Fruit fly (Drosophila melanogaster) whole organism, embryonic: Measurements from ENCODE around the gene CG2972.
A peak's percentile ranks its signal among the peaks of the same experiment; 100 is the strongest.

Experiments used
- BEAF-32 ChIP-seq: fragments of 200-800 bp; sonication (Bioruptor generic); optimal IDR thresholded peaks from 3 replicates; lab custom pipeline; 2017; ENCODE audit warnings: missing biosample characterization, missing genetic modification characterization, mild to moderate bottlenecking, moderate library complexity, missing genetic modification reagents
- CG1024 ChIP-seq: fragments of 200-800 bp; sonication (Bioruptor generic); IDR thresholded peaks from 2 replicates; pipeline ENCODE4 v1.3.6; 2022; ENCODE audit warnings: missing biosample characterization, missing genetic modification characterization
- CG10274 ChIP-seq: fragments of 200-800 bp; sonication (Bioruptor generic); optimal IDR thresholded peaks from 3 replicates; lab custom pipeline; 2017; ENCODE audit warnings: missing biosample characterization, mild to moderate bottlenecking, missing genetic modification characterization
- CG10959 ChIP-seq: fragments of 200-800 bp; sonication (Bioruptor generic); IDR thresholded peaks from 2 replicates; pipeline ENCODE4 v1.3.6; 2022; ENCODE audit warnings: missing biosample characterization, missing genetic modification characterization
- CG12104 ChIP-seq: fragments of 200-800 bp; sonication (Bioruptor generic); optimal IDR thresholded peaks from 3 replicates; lab custom pipeline; 2016; ENCODE audit warnings: missing biosample characterization, missing genetic modification characterization
- CG1233 ChIP-seq: fragments of 200-800 bp; sonication (Bioruptor generic); optimal IDR thresholded peaks from 4 replicates; lab custom pipeline; 2018; ENCODE audit warnings: missing biosample characterization, mild to moderate bottlenecking, missing genetic modification characterization
- CG12769 ChIP-seq: fragments of 200-800 bp; sonication (Bioruptor generic); optimal IDR thresholded peaks from 2 replicates; lab custom pipeline; 2019; ENCODE audit warnings: missing biosample characterization, mild to moderate bottlenecking, missing genetic modification characterization, moderate library complexity
- CG13123 ChIP-seq: fragments of 200-800 bp; sonication (Bioruptor generic); optimal IDR thresholded peaks from 2 replicates; lab custom pipeline; 2016; ENCODE audit warnings: missing biosample characterization, missing genetic modification characterization
- CG13424 ChIP-seq: fragments of 200-800 bp; sonication (Bioruptor generic); optimal IDR thresholded peaks from 2 replicates; lab custom pipeline; 2019; ENCODE audit warnings: missing biosample characterization, mild to moderate bottlenecking, missing genetic modification characterization, moderate library complexity
- CG16813 ChIP-seq: fragments of 200-800 bp; sonication (Bioruptor generic); IDR thresholded peaks from 3 replicates; pipeline ENCODE4 v1.3.6; 2022; ENCODE audit warnings: missing biosample characterization, missing genetic modification characterization; ENCODE audit not compliant: partially characterized antibody
- CG18599 ChIP-seq: fragments of 200-800 bp; sonication (Bioruptor generic); optimal IDR thresholded peaks from 3 replicates; lab custom pipeline; 2017; ENCODE audit warnings: missing biosample characterization, missing genetic modification characterization, mild to moderate bottlenecking, moderate library complexity, missing genetic modification reagents
- CG34422 ChIP-seq: fragments of 200-800 bp; sonication (Bioruptor generic); IDR thresholded peaks from 3 replicates; pipeline ENCODE4 v1.3.6; 2022; ENCODE audit warnings: missing biosample characterization, missing genetic modification characterization
- CG4360 ChIP-seq: fragments of 200-800 bp; sonication (Bioruptor generic); IDR thresholded peaks from 2 replicates; pipeline ENCODE4 v1.3.6; 2022; ENCODE audit warnings: missing biosample characterization, missing genetic modification characterization
- CG4820 ChIP-seq: fragments of 200-800 bp; sonication (Bioruptor generic); optimal IDR thresholded peaks from 3 replicates; lab custom pipeline; 2016; ENCODE audit warnings: missing biosample characterization, missing genetic modification characterization
- CG9727 ChIP-seq: fragments of 200-800 bp; sonication (Bioruptor generic); optimal IDR thresholded peaks from 3 replicates; lab custom pipeline; 2017; ENCODE audit warnings: missing biosample characterization, mild to moderate bottlenecking, missing genetic modification characterization
- D ChIP-seq, 2 experiments: fragments of 200-800 bp in 1 of 2; fragments of >200 bp in 1 of 2; sonication (Bioruptor generic) in 1 of 2; optimal IDR thresholded peaks; 2 replicates in 1 of 2; 3 replicates in 1 of 2; lab custom pipeline; 2017; ENCODE audit warnings: mild to moderate bottlenecking in 1 of 2, missing biosample characterization in 1 of 2, missing genetic modification characterization in 1 of 2, missing genetic modification reagents in 1 of 2
- Dll ChIP-seq: fragments of 200-800 bp; sonication (Bioruptor generic); IDR thresholded peaks from 4 replicates; pipeline ENCODE4 v1.3.6; 2022; ENCODE audit warnings: missing biosample characterization, missing genetic modification characterization; ENCODE audit not compliant: partially characterized antibody
- ERR ChIP-seq: fragments of 200-800 bp; sonication (Bioruptor generic); optimal IDR thresholded peaks from 2 replicates; lab custom pipeline; 2016; ENCODE audit warnings: missing biosample characterization, missing genetic modification characterization
- Ets97D ChIP-seq: fragments of 200-800 bp; sonication (Bioruptor generic); optimal IDR thresholded peaks from 3 replicates; lab custom pipeline; 2016; ENCODE audit warnings: missing biosample characterization, missing genetic modification characterization
- Gsc ChIP-seq: fragments of 200-800 bp; sonication (Bioruptor generic); IDR thresholded peaks from 2 replicates; pipeline ENCODE4 v1.3.6; 2022; ENCODE audit warnings: missing biosample characterization, missing genetic modification characterization
- HLH3B ChIP-seq: fragments of 200-800 bp; sonication (Bioruptor generic); IDR thresholded peaks from 2 replicates; pipeline ENCODE4 v1.3.6; 2022; ENCODE audit warnings: missing biosample characterization, missing genetic modification characterization
- Hmx ChIP-seq: fragments of 200-800 bp; sonication (Bioruptor generic); optimal IDR thresholded peaks from 2 replicates; lab custom pipeline; 2016; ENCODE audit warnings: missing biosample characterization, missing genetic modification characterization
- Mes4 ChIP-seq: fragments of 200-800 bp; sonication (Bioruptor generic); optimal IDR thresholded peaks from 2 replicates; lab custom pipeline; 2016; ENCODE audit warnings: missing biosample characterization, missing genetic modification characterization
- Opbp ChIP-seq: fragments of 200-800 bp; sonication (Bioruptor generic); IDR thresholded peaks from 3 replicates; pipeline ENCODE4 v1.3.6; 2022; ENCODE audit warnings: missing biosample characterization, missing genetic modification characterization; ENCODE audit not compliant: partially characterized antibody
- Rfx ChIP-seq: fragments of 200-800 bp; sonication (Bioruptor generic); IDR thresholded peaks from 2 replicates; pipeline ENCODE4 v1.3.6; 2022; ENCODE audit warnings: missing biosample characterization, missing genetic modification characterization
- Sin3A ChIP-seq: fragments of >200 bp; optimal IDR thresholded peaks from 2 replicates; lab custom pipeline; 2018
- Sox102F ChIP-seq: fragments of 200-800 bp; sonication (Bioruptor generic); optimal IDR thresholded peaks from 2 replicates; lab custom pipeline; 2018; ENCODE audit warnings: missing biosample characterization, mild to moderate bottlenecking, missing genetic modification characterization, moderate library complexity
- Spps ChIP-seq: fragments of 200-800 bp; sonication (Bioruptor generic); optimal IDR thresholded peaks from 2 replicates; lab custom pipeline; 2018; ENCODE audit warnings: missing biosample characterization, mild to moderate bottlenecking, missing genetic modification characterization
- Sry-β ChIP-seq: fragments of 200-800 bp; sonication (Bioruptor generic); optimal IDR thresholded peaks from 2 replicates; lab custom pipeline; 2018; ENCODE audit warnings: missing biosample characterization, mild to moderate bottlenecking, missing genetic modification characterization, moderate library complexity
- Stat92E ChIP-seq, 3 experiments: fragments of >200 bp in 2 of 3; fragments of 200-800 bp in 1 of 3; sonication (Bioruptor generic) in 1 of 3; optimal IDR thresholded peaks; 2 replicates each; lab custom pipeline; 2017 to 2019; ENCODE audit warnings: missing biosample characterization in 3 of 3, missing genetic modification characterization in 3 of 3, mild to moderate bottlenecking in 1 of 3, moderate library complexity in 1 of 3
- TFAM ChIP-seq: fragments of 200-800 bp; sonication (Bioruptor generic); optimal IDR thresholded peaks from 2 replicates; lab custom pipeline; 2017; ENCODE audit warnings: missing biosample characterization, missing genetic modification characterization, inconsistent platforms
- Trl ChIP-seq, 3 experiments: fragments of >200 bp in 2 of 3; fragments of 200-800 bp in 1 of 3; sonication (Bioruptor generic) in 1 of 3; optimal IDR thresholded peaks; 2 replicates in 1 of 3; 3 replicates in 2 of 3; lab custom pipeline; 2016 to 2017; ENCODE audit warnings: missing biosample characterization in 1 of 3, missing genetic modification characterization in 1 of 3
- bsh ChIP-seq, 2 experiments: fragments of 200-800 bp; sonication (Bioruptor generic); optimal IDR thresholded peaks; 2 replicates each; lab custom pipeline; 2017 to 2018; ENCODE audit warnings: mild to moderate bottlenecking in 2 of 2, missing biosample characterization in 2 of 2, missing genetic modification characterization in 2 of 2, moderate library complexity in 1 of 2
- cad ChIP-seq: fragments of >200 bp; optimal IDR thresholded peaks from 2 replicates; lab custom pipeline; 2017; ENCODE audit warnings: missing biosample characterization, missing genetic modification characterization
- ci ChIP-seq: fragments of 200-800 bp; sonication (Bioruptor generic); IDR thresholded peaks from 3 replicates; pipeline ENCODE4 v1.3.6; 2022; ENCODE audit warnings: missing biosample characterization, missing genetic modification characterization
- cwo ChIP-seq: fragments of 200-800 bp; sonication (Bioruptor generic); optimal IDR thresholded peaks from 3 replicates; lab custom pipeline; 2017; ENCODE audit warnings: missing biosample characterization, missing genetic modification characterization, mild to moderate bottlenecking, moderate library complexity, missing genetic modification reagents
- dmrt99B ChIP-seq: fragments of 200-800 bp; sonication (Bioruptor generic); optimal IDR thresholded peaks from 2 replicates; lab custom pipeline; 2018; ENCODE audit warnings: missing biosample characterization, mild to moderate bottlenecking, missing genetic modification characterization, moderate library complexity
- eve ChIP-seq, 2 experiments: fragments of >200 bp; optimal IDR thresholded peaks; 2 replicates each; lab custom pipeline; 2017; ENCODE audit warnings: missing biosample characterization in 2 of 2, missing genetic modification characterization in 2 of 2
- exex ChIP-seq: fragments of 200-800 bp; sonication (Bioruptor generic); optimal IDR thresholded peaks from 4 replicates; lab custom pipeline; 2018; ENCODE audit warnings: missing biosample characterization, mild to moderate bottlenecking, missing genetic modification characterization, moderate library complexity
- fu2 ChIP-seq: fragments of 200-800 bp; sonication (Bioruptor generic); optimal IDR thresholded peaks from 2 replicates; lab custom pipeline; 2016; ENCODE audit warnings: missing biosample characterization, missing genetic modification characterization
- gfzf ChIP-seq: fragments of 200-800 bp; sonication (Bioruptor generic); optimal IDR thresholded peaks from 2 replicates; lab custom pipeline; 2016; ENCODE audit warnings: missing biosample characterization, mild to moderate bottlenecking, missing genetic modification characterization, moderate library complexity
- grn ChIP-seq: fragments of 200-800 bp; sonication (Bioruptor generic); optimal IDR thresholded peaks from 3 replicates; lab custom pipeline; 2017; ENCODE audit warnings: missing biosample characterization, missing genetic modification characterization
- lola ChIP-seq, 3 experiments: fragments of >200 bp in 2 of 3; fragments of 200-800 bp in 1 of 3; sonication (Bioruptor generic) in 1 of 3; optimal IDR thresholded peaks; 2 replicates each; lab custom pipeline; 2017 to 2019; ENCODE audit warnings: missing biosample characterization in 3 of 3, missing genetic modification characterization in 3 of 3, mild to moderate bottlenecking in 1 of 3, moderate library complexity in 1 of 3
- mam ChIP-seq: fragments of 200-800 bp; sonication (Bioruptor generic); optimal IDR thresholded peaks from 3 replicates; lab custom pipeline; 2016; ENCODE audit warnings: missing biosample characterization, missing genetic modification characterization
- pum ChIP-seq: fragments of 200-800 bp; sonication (Bioruptor generic); optimal IDR thresholded peaks from 2 replicates; lab custom pipeline; 2016; ENCODE audit warnings: missing biosample characterization, missing genetic modification characterization
- ranshi ChIP-seq: fragments of 200-800 bp; sonication (Bioruptor generic); IDR thresholded peaks from 2 replicates; pipeline ENCODE4 v1.3.6; 2022; ENCODE audit warnings: missing biosample characterization, missing genetic modification characterization
- sens ChIP-seq: fragments of 200-800 bp; sonication (Bioruptor generic); peaks from one replicate; lab custom pipeline; 2016; ENCODE audit warnings: missing biosample characterization, missing genetic modification characterization
- sqz ChIP-seq: fragments of 200-800 bp; sonication (Bioruptor generic); optimal IDR thresholded peaks from 3 replicates; lab custom pipeline; 2018; ENCODE audit warnings: missing biosample characterization, mild to moderate bottlenecking, missing genetic modification characterization
- vvl ChIP-seq: fragments of 200-800 bp; sonication (Bioruptor generic); IDR thresholded peaks from 2 replicates; pipeline ENCODE4 v1.3.6; 2022; ENCODE audit warnings: missing biosample characterization, missing genetic modification characterization
- zen2 ChIP-seq: fragments of 200-800 bp; sonication (Bioruptor generic); IDR thresholded peaks from 3 replicates; pipeline ENCODE4 v1.3.6; 2022; ENCODE audit warnings: missing biosample characterization, missing genetic modification characterization; ENCODE audit not compliant: partially characterized antibody

Gene CG2972

DNA sequence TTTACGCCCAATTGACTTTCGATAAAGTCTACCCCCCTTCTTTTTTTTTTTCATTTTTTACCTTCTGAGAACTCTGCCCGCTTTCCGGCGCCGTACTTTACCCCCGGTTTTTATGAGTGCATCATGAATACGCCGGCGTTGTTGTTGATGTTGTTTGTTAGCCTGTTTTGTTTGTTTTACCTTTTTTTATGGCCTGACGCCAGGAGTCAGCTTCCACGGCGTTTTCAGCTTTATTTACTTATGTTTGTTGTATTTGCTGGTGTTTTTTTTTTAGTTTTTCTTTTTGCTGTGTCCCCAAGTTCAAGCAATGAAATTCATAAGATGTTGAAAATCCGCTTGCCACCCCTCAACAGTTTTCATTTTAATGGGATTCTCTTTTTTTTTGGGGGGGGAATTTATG, 27.9 kb downstream of the CG2972 start (continued):
- TF ChIP-seq CG13123 (GFP tag; lab: Kevin White, UChicago): no peak
- no peak for TF ChIP-seq gfzf (GFP tag; lab: Kevin White, UChicago)
- TF ChIP-seq Mes4: no peak
- no peak for TF ChIP-seq cwo (GFP tag; lab: Kevin White, UChicago)
- TF ChIP-seq CG1233: no peak
- TF ChIP-seq bsh (GFP tag; optimal IDR thresholded peaks at IDR 0.05; lab: Kevin White, UChicago): no peak
- no peak for TF ChIP-seq Sox102F (GFP tag; lab: Kevin White, UChicago)
- TF ChIP-seq sens: peak; percentile 58
- TF ChIP-seq CG16813: no peak
- no peak for TF ChIP-seq ranshi (GFP tag; lab: Robert Waterston, UW)
- TF ChIP-seq BEAF-32 (GFP tag; lab: Kevin White, UChicago): no peak
- no peak for TF ChIP-seq CG18599 (GFP tag; lab: Kevin White, UChicago)
- TF ChIP-seq Opbp (GFP tag; lab: Robert Waterston, UW): no peak
- no peak for TF ChIP-seq Rfx (GFP tag; lab: Robert Waterston, UW)
- TF ChIP-seq pum (GFP tag; lab: Kevin White, UChicago): no peak
- no peak for TF ChIP-seq Dll (GFP tag; lab: Robert Waterston, UW)
- peak; percentile 48 for TF ChIP-seq sqz (GFP tag; lab: Kevin White, UChicago)
- no peak for TF ChIP-seq zen2
- TF ChIP-seq fu2: no peak
- peak in 1 of 2 experiments; percentile 15 for TF ChIP-seq eve (GFP tag; optimal IDR thresholded peaks at IDR 0.05; lab: Kevin White, UChicago)
- no peak for TF ChIP-seq Sry-β (GFP tag; lab: Kevin White, UChicago)
- TF ChIP-seq ERR (GFP tag; lab: Kevin White, UChicago): no peak
- TF ChIP-seq Hmx (GFP tag; lab: Kevin White, UChicago): no peak
- no peak for TF ChIP-seq Stat92E (GFP tag; optimal IDR thresholded peaks at IDR 0.05; lab: Kevin White, UChicago)
- peak; percentile 8 for TF ChIP-seq dmrt99B (tag; lab: Kevin White, UChicago)
- peak; percentile 2 for TF ChIP-seq CG13424 (tag; lab: Kevin White, UChicago)
- no peak for TF ChIP-seq Spps (tag; lab: Kevin White, UChicago)
- TF ChIP-seq CG10959: no peak
- TF ChIP-seq CG4820 (GFP tag; lab: Kevin White, UChicago): no peak
- 0 out of 3 replicates have a peak, but pooled peaks have one; percentile 30 for TF ChIP-seq ci
- no peak for TF ChIP-seq CG1024 (GFP tag; lab: Robert Waterston, UW)
- TF ChIP-seq HLH3B (GFP tag; lab: Robert Waterston, UW): 0 out of 2 replicates have a peak, but pooled peaks have one; percentile 14
- no peak for TF ChIP-seq CG12769 (tag; lab: Kevin White, UChicago)
- peak; percentile 5 for TF ChIP-seq CG9727 (GFP tag; lab: Kevin White, UChicago)
- TF ChIP-seq Trl (optimal IDR thresholded peaks at IDR 0.05; lab: Kevin White, UChicago): no peak
- TF ChIP-seq Trl (GFP tag; optimal IDR thresholded peaks at IDR 0.05; lab: Kevin White, UChicago): no peak
- no peak for TF ChIP-seq TFAM (GFP tag; lab: Kevin White, UChicago)
- TF ChIP-seq exex (tag; lab: Kevin White, UChicago): no peak
- no peak for TF ChIP-seq CG12104 (GFP tag; lab: Kevin White, UChicago)
- TF ChIP-seq lola (GFP tag; optimal IDR thresholded peaks at IDR 0.05; lab: Kevin White, UChicago): no peak
- TF ChIP-seq CG10274 (GFP tag; lab: Kevin White, UChicago): no peak
- TF ChIP-seq cad (GFP tag; lab: Kevin White, UChicago): no peak
- 0 out of 2 replicates have a peak, but pooled peaks have one; percentile 14 for TF ChIP-seq vvl (GFP tag; lab: Robert Waterston, UW)
- no peak for TF ChIP-seq Gsc
- TF ChIP-seq Sin3A (lab: Kevin White, UChicago): no peak
- no peak for TF ChIP-seq grn (GFP tag; lab: Kevin White, UChicago)
- TF ChIP-seq mam: no peak
- no peak for TF ChIP-seq Ets97D (GFP tag; lab: Kevin White, UChicago)
- no peak for TF ChIP-seq D (optimal IDR thresholded peaks at IDR 0.05; lab: Kevin White, UChicago)
- TF ChIP-seq D (GFP tag; optimal IDR thresholded peaks at IDR 0.05; lab: Kevin White, UChicago): peak; percentile 27
- TF ChIP-seq CG4360 (GFP tag; lab: Robert Waterston, UW): no peak; the same call in 1 of the 2 replicates
- no peak for TF ChIP-seq CG34422 (GFP tag; lab: Robert Waterston, UW)
